Worm (Caenorhabditis elegans): ENCODE measurements around the gene nhr-90.
A peak's percentile ranks its signal among the peaks of the same experiment; 100 is the strongest.

The nhr-90 gene

DNA sequence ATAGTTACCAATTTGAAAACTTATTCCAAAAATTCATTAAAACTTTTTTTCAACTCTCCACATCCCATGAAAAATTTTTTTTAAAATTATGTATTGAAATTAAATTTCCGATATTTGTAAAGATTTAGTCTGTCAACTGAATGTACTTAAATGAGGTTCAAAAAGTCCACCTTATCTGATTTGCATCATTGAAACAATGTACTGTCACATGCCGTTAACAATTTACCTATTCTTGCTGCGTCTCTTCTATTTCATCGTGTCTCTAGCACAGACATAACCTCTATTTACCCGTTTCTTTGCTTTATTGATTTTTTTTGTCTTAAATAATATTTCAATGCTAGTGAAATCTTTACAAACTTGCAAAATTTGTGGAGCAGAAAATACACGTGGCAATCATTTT is at the start of gene nhr-90:
Gene nhr-90 (plus strand): TSS at position 296 of the 400 bp plus-strand sequence.
- TF ChIP-seq blmp-1 (tag; optimal IDR thresholded peaks at IDR 0.05; ENCODE audit: insufficient read depth): no peak
- peak; percentile 29 for TF ChIP-seq crh-2 (tag; optimal IDR thresholded peaks at IDR 0.05)
- no peak for TF ChIP-seq lin-13 (GFP tag; optimal IDR thresholded peaks at IDR 0.05)
- peak; percentile 71 for TF ChIP-seq nhr-129 (tag; optimal IDR thresholded peaks at IDR 0.05)
- TF ChIP-seq sma-9 (GFP tag; optimal IDR thresholded peaks at IDR 0.05): peak; percentile 57
- TF ChIP-seq sma-9 (tag; optimal IDR thresholded peaks at IDR 0.05): no peak
- TF ChIP-seq fos-1 (tag; optimal IDR thresholded peaks at IDR 0.05): peak; percentile 8

DNA sequence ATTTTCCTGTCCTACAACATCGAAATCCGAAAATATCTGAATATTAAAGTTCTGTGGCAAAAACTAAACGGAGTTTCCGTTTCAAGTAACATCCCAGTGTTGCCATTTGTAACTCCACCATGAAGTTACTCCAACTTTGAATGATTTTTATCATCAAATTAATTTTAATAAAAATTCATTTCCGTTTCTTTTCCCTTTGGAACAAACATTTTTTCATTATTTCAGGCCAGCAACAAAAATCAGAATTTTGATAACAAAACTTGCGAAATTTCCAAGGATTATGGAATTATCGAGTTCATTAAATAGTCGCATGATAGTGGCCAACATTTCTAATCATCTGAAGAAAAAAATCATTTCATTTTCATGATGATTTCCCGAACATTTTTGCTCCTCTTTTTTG is 47.5 kb upstream of the nhr-90 start, which contains the start of gene C14C6.2:
Gene C14C6.2 (plus strand): TSS at position 301 of the 400 bp plus-strand sequence.
- TF ChIP-seq ztf-1 (GFP tag; conservative IDR thresholded peaks at IDR 0.05) (no peak), unc-39 (tag; optimal IDR thresholded peaks at IDR 0.05) (no peak), ama-1 (optimal IDR thresholded peaks at IDR 0.05) (no peak), skn-1 (tag; optimal IDR thresholded peaks at IDR 0.05) (no peak), lin-11 (tag; optimal IDR thresholded peaks at IDR 0.05) (no peak), nhr-6 (tag; optimal IDR thresholded peaks at IDR 0.05) (no peak), lin-39 (tag; optimal IDR thresholded peaks at IDR 0.05) (no peak), crh-2 (tag; optimal IDR thresholded peaks at IDR 0.05) (no peak), C34F6.9 (tag; optimal IDR thresholded peaks at IDR 0.05) (no peak)

DNA sequence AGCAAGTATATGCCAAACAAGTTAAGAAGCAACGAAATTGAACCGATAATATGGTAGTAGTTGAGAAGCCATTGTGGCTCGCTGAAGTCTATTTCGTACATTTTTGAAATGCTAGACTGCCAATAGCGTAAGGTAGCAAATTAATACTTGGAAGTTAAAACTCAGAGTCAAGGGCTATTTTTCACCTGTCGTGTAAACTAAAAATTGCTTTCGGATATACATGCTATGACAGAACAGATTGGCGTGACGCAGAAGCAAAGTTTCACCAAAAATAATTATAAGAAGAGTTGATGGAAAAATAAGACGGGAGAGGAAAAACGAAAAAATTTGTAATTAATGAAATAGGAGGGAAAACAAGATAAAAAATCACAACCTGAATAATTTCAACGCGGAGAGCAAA is 44.3 kb upstream of the nhr-90 start, which contains the start of gene sri-73:
Gene sri-73 (minus strand): TSS at position 101 of the 400 bp plus-strand sequence.
- TF ChIP-seq skn-1 (tag; optimal IDR thresholded peaks at IDR 0.05): no peak
- no peak for TF ChIP-seq C34F6.9 (tag; optimal IDR thresholded peaks at IDR 0.05)
- TF ChIP-seq ztf-11 (tag; optimal IDR thresholded peaks at IDR 0.05): no peak
- no peak for TF ChIP-seq crh-2 (tag; optimal IDR thresholded peaks at IDR 0.05)

DNA sequence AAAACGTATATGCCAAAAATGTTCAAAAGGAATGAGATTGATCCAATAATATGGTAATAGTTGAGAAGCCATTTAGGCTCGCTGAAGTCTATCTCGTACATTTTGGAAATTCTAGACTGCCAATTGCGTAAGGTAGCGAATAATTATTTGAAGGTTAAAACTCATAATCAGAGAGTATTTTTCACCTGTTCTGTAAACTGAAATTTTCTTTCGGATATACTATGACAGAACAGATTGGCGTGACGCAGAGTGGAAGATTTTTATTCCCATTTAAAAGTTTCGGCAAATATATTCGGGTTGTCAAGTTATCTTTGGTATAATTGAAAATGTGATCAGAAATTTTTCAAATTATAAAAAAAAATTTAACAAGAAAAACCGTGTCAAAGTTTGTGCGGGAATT is 42.2 kb upstream of the nhr-90 start, which contains the start of gene sri-72:
Gene sri-72 (minus strand): TSS at position 101 of the 400 bp plus-strand sequence.
- TF ChIP-seq ZK546.5 (tag; optimal IDR thresholded peaks at IDR 0.05): no peak
- no peak for TF ChIP-seq unc-39 (tag; optimal IDR thresholded peaks at IDR 0.05)
- TF ChIP-seq aly-2 (tag; optimal IDR thresholded peaks at IDR 0.05): no peak
- no peak for TF ChIP-seq unc-62 (GFP tag; optimal IDR thresholded peaks at IDR 0.05)
- TF ChIP-seq lin-39 (tag; optimal IDR thresholded peaks at IDR 0.05): no peak
- no peak for TF ChIP-seq unc-55 (GFP tag; optimal IDR thresholded peaks at IDR 0.05)
- TF ChIP-seq sem-4 (tag; optimal IDR thresholded peaks at IDR 0.05): no peak

DNA sequence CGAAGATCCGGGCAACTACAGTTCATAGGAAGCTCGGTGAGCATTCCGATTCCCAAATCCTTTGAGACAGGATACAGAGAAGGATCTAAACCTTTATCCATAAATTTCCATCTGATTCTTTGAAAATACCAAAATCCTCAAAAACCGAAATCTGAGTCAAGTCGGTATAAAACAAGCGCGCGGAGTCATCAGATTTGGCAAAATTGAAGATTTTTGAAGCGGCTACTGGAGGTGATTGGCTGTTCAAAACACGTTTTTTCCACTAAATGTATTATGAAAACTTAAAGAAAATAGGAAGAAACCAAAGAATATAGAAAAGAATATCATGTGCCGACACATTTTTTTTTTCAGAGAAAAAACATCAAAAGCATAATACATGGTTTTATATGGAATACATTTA is 35.7 kb upstream of the nhr-90 start, which contains the start of gene C14C6.13:
Gene C14C6.13 (minus strand): TSS at position 101 of the 400 bp plus-strand sequence.
- no peak for TF ChIP-seq mdl-1 (tag; optimal IDR thresholded peaks at IDR 0.05)

DNA sequence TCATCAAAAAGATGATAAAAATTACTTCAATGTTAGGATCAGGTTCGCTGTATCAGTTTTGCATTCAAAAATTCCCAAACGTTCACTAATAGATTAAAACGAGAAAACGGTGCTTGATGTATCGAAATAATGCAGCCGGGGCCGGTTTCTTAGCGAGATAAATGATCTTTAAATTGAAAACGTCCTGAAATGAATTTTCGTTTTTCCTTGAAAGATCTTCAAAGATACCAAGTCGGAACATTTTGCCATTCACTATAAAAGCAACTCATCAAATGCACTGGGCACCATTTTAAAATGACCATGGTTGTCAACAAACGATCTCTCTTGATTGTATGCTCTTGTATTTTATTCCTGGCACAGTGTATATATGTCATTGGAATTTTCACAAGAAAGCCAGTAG is 34.2 kb upstream of the nhr-90 start, which contains the start of gene K06H6.5:
Gene K06H6.5 (plus strand): TSS at position 301 of the 400 bp plus-strand sequence.
- no peak for TF ChIP-seq snpc-4 (tag; optimal IDR thresholded peaks at IDR 0.05)
- no peak for TF ChIP-seq gmeb-1 (tag; optimal IDR thresholded peaks at IDR 0.05)
- no peak for TF ChIP-seq lin-13 (GFP tag; optimal IDR thresholded peaks at IDR 0.05)
- TF ChIP-seq sem-4 (tag; optimal IDR thresholded peaks at IDR 0.05): no peak

DNA sequence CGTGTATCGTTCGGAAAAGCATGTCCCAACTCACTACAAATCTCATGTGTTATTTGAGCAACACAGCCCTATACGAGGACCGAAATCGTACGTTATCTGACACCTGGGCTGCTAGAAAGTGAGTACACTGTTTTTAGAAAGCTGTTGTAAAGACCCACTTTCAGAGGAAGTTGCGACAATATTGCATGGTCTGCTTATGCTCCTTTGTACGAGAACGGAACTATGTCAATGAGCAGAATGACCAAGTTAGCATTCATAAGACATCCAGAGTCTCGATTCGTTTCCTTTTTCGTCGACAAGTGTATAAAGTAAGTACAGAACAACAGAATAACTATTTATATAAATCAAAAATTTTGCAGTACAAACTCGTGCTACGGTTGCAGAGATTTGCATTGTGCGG is 33.4 kb upstream of the nhr-90 start:
- no peak for TF ChIP-seq nhr-129 (tag; optimal IDR thresholded peaks at IDR 0.05)
- TF ChIP-seq snpc-4 (tag; optimal IDR thresholded peaks at IDR 0.05): no peak
- TF ChIP-seq unc-62 (GFP tag; optimal IDR thresholded peaks at IDR 0.05): no peak

DNA sequence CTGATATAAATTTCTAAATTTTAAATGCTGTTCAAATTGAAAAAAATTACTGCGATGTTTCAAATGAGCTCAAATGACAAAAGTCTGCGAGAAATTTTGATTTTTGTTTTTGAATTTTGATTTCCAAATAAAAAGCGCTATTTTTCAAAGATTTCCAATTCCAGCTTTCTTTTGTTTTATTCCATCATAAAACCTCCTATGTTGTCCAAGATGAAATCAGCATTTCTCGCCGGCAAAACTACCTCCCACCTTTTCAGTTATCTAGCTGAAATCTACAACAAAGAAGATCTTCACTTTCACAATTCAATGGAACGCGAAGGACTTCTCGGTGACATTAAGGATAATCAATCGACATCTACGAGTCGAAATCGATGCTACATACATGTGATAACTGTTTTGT is 31.3 kb upstream of the nhr-90 start, which contains the start of gene K06H6.4:
Gene K06H6.4 (plus strand): TSS at position 301 of the 400 bp plus-strand sequence.
- TF ChIP-seq gmeb-1 (tag; optimal IDR thresholded peaks at IDR 0.05) (no peak), nhr-237 (tag; optimal IDR thresholded peaks at IDR 0.05) (no peak), unc-62 (GFP tag; optimal IDR thresholded peaks at IDR 0.05) (no peak)

DNA sequence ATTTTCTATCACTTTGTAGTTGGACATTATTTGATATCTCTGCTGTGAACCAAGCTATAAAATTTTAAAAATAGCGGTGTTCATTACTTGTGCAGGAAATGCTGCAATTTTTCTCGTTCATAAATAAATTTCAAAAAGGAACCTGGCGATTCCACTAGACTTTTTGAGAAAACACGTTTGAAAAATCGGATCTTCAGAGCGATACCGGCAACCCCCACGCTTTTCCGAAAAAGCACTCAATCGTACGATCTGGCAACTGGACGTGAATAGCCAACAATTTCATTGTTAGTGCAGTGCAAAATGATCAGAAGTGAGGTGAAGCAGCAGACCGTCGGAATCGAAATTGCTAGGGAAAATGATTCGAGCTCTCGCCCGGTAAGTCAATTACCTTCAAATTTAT is 28.7 kb upstream of the nhr-90 start, which contains the start of gene nstp-7:
Gene nstp-7 (plus strand): TSS at position 301 of the 400 bp plus-strand sequence.
- TF ChIP-seq aly-2 (tag; optimal IDR thresholded peaks at IDR 0.05): no peak
- TF ChIP-seq ceh-82 (tag; optimal IDR thresholded peaks at IDR 0.05): no peak
- no peak for TF ChIP-seq skn-1 (tag; optimal IDR thresholded peaks at IDR 0.05)
- no peak for TF ChIP-seq nhr-237 (tag; optimal IDR thresholded peaks at IDR 0.05)
- TF ChIP-seq ama-1 (optimal IDR thresholded peaks at IDR 0.05): no peak
- no peak for TF ChIP-seq lsy-2 (tag; optimal IDR thresholded peaks at IDR 0.05)
- no peak for TF ChIP-seq unc-55 (GFP tag; optimal IDR thresholded peaks at IDR 0.05)
- no peak for TF ChIP-seq nhr-6 (tag; optimal IDR thresholded peaks at IDR 0.05)
- no peak for TF ChIP-seq ZK546.5 (tag; optimal IDR thresholded peaks at IDR 0.05)
- no peak for TF ChIP-seq ztf-11 (tag; optimal IDR thresholded peaks at IDR 0.05)
- TF ChIP-seq nhr-23 (tag; optimal IDR thresholded peaks at IDR 0.05): no peak
- no peak for TF ChIP-seq sma-3 (GFP tag; optimal IDR thresholded peaks at IDR 0.05)
- TF ChIP-seq lin-39 (tag; optimal IDR thresholded peaks at IDR 0.05): no peak
- no peak for TF ChIP-seq peb-1 (tag; optimal IDR thresholded peaks at IDR 0.05)
- TF ChIP-seq sem-4 (tag; optimal IDR thresholded peaks at IDR 0.05): no peak
- TF ChIP-seq lin-11 (tag; optimal IDR thresholded peaks at IDR 0.05): no peak
- TF ChIP-seq unc-62 (GFP tag; optimal IDR thresholded peaks at IDR 0.05): no peak
- TF ChIP-seq alr-1 (tag; optimal IDR thresholded peaks at IDR 0.05): no peak
- TF ChIP-seq ceh-16 (tag; optimal IDR thresholded peaks at IDR 0.05): no peak

All from whole organism, L2 larva.